Worm (Caenorhabditis elegans) whole organism, late embryonic: ENCODE measurements around the gene syd-2.

ENCODE experiments used
- C38D4.7 ChIP-seq: fragments of 200-800 bp; sonication (Bioruptor generic); optimal IDR thresholded peaks from 2 replicates; lab custom pipeline; 2018; ENCODE audit warnings: mild to moderate bottlenecking, missing genetic modification characterization, moderate library complexity, missing compliant biosample characterization
- F13H6.1 ChIP-seq: sonication (generic microtip); optimal IDR thresholded peaks from 2 replicates; lab custom pipeline; 2016; ENCODE audit warnings: missing genetic modification characterization, missing compliant biosample characterization
- K09A11.1 ChIP-seq: sonication (generic microtip); optimal IDR thresholded peaks from 2 replicates; lab custom pipeline; 2017; ENCODE audit warnings: antibody characterized with exemption, mild to moderate bottlenecking, missing genetic modification characterization, missing compliant biosample characterization; ENCODE audit not compliant: insufficient read depth
- ama-1 ChIP-seq: fragments of 150-350 bp; optimal IDR thresholded peaks from 2 replicates; lab custom pipeline; 2014
- ceh-14 ChIP-seq: sonication (generic microtip); optimal IDR thresholded peaks from 2 replicates; lab custom pipeline; 2016; ENCODE audit warnings: missing genotype, missing genetic modification characterization, missing compliant biosample characterization
- ceh-22 ChIP-seq: sonication (generic microtip); optimal IDR thresholded peaks from 2 replicates; lab custom pipeline; 2017; ENCODE audit warnings: missing biosample characterization, missing genetic modification characterization
- ceh-24 ChIP-seq: sonication (generic microtip); optimal IDR thresholded peaks from 2 replicates; lab custom pipeline; 2016; ENCODE audit warnings: mild to moderate bottlenecking, missing genetic modification characterization, missing compliant biosample characterization
- ceh-30 ChIP-seq: fragments of 150-350 bp; optimal IDR thresholded peaks from 2 replicates; lab custom pipeline; 2014; ENCODE audit warnings: missing biosample characterization, missing genetic modification characterization
- ceh-34 ChIP-seq: sonication (generic microtip); optimal IDR thresholded peaks from 2 replicates; lab custom pipeline; 2016; ENCODE audit warnings: mild to moderate bottlenecking, missing genetic modification characterization, missing compliant biosample characterization
- ceh-45 ChIP-seq: fragments of 200-800 bp; sonication (Bioruptor generic); IDR thresholded peaks from 2 replicates; pipeline ENCODE4 v1.3.6; 2022; ENCODE audit warnings: missing genetic modification reagents, missing genetic modification characterization, missing compliant biosample characterization
- ceh-48 ChIP-seq: sonication (generic microtip); optimal IDR thresholded peaks from 2 replicates; lab custom pipeline; 2016; ENCODE audit warnings: missing genetic modification characterization, inconsistent platforms, missing compliant biosample characterization
- ceh-6 ChIP-seq: fragments of 200-800 bp; sonication (Bioruptor generic); optimal IDR thresholded peaks from 2 replicates; lab custom pipeline; 2018; ENCODE audit warnings: mild to moderate bottlenecking, missing genetic modification characterization, missing compliant biosample characterization
- ceh-9 ChIP-seq: sonication (generic microtip); optimal IDR thresholded peaks from 2 replicates; lab custom pipeline; 2016; ENCODE audit warnings: mild to moderate bottlenecking, missing genetic modification characterization, inconsistent platforms, missing compliant biosample characterization
- che-1 ChIP-seq: sonication (generic microtip); optimal IDR thresholded peaks from 2 replicates; lab custom pipeline; 2016; ENCODE audit warnings: mild to moderate bottlenecking, missing genetic modification characterization, missing compliant biosample characterization
- dmd-4 ChIP-seq: sonication (generic microtip); optimal IDR thresholded peaks from 2 replicates; lab custom pipeline; 2016; ENCODE audit warnings: borderline replicate concordance, missing genetic modification characterization, missing compliant biosample characterization
- dve-1 ChIP-seq: sonication (generic microtip); optimal IDR thresholded peaks from 2 replicates; lab custom pipeline; 2017; ENCODE audit warnings: antibody characterized with exemption, mild to moderate bottlenecking, missing genetic modification characterization, missing compliant biosample characterization
- elt-2 ChIP-seq: sonication (generic microtip); optimal IDR thresholded peaks from 2 replicates; lab custom pipeline; 2016; ENCODE audit warnings: missing genetic modification reagents, missing genetic modification characterization, missing compliant biosample characterization
- elt-4 ChIP-seq: sonication (generic microtip); optimal IDR thresholded peaks from 2 replicates; lab custom pipeline; 2016; ENCODE audit warnings: missing genetic modification characterization, missing compliant biosample characterization
- eyg-1 ChIP-seq: sonication (generic microtip); optimal IDR thresholded peaks from 2 replicates; lab custom pipeline; 2016; ENCODE audit warnings: missing genotype, missing genetic modification characterization, missing compliant biosample characterization
- fax-1 ChIP-seq: sonication (generic microtip); optimal IDR thresholded peaks from 2 replicates; lab custom pipeline; 2016; ENCODE audit warnings: missing genotype, missing genetic modification characterization, missing compliant biosample characterization
- fkh-10 ChIP-seq: fragments of 150-350 bp; optimal IDR thresholded peaks from 2 replicates; lab custom pipeline; 2014; ENCODE audit warnings: missing biosample characterization, missing genetic modification reagents, missing genetic modification characterization
- fkh-6 ChIP-seq: sonication (generic microtip); optimal IDR thresholded peaks from 2 replicates; lab custom pipeline; 2016; ENCODE audit warnings: missing genetic modification characterization, missing compliant biosample characterization
- gmeb-2 ChIP-seq: sonication (generic microtip); optimal IDR thresholded peaks from 2 replicates; lab custom pipeline; 2016; ENCODE audit warnings: missing genetic modification characterization, inconsistent platforms, missing compliant biosample characterization
- hlh-13 ChIP-seq: fragments of 200-800 bp; sonication (Bioruptor generic); optimal IDR thresholded peaks from 2 replicates; lab custom pipeline; 2018; ENCODE audit warnings: mild to moderate bottlenecking, missing genetic modification characterization, missing compliant biosample characterization
- hlh-15 ChIP-seq: sonication (generic microtip); optimal IDR thresholded peaks from 2 replicates; lab custom pipeline; 2016; ENCODE audit warnings: missing genetic modification characterization, missing compliant biosample characterization
- hlh-30 ChIP-seq: sonication (generic microtip); optimal IDR thresholded peaks from 2 replicates; lab custom pipeline; 2017; ENCODE audit warnings: antibody characterized with exemption, missing genetic modification characterization, missing compliant biosample characterization; ENCODE audit not compliant: insufficient read depth
- hlh-6 ChIP-seq: sonication (generic microtip); optimal IDR thresholded peaks from 2 replicates; lab custom pipeline; 2016; ENCODE audit warnings: missing genotype, missing genetic modification characterization, missing compliant biosample characterization
- hlh-8 ChIP-seq: sonication (generic microtip); optimal IDR thresholded peaks from 2 replicates; lab custom pipeline; 2016; ENCODE audit warnings: missing genotype, missing genetic modification characterization, missing compliant biosample characterization
- lim-6 ChIP-seq: sonication (generic microtip); optimal IDR thresholded peaks from 2 replicates; lab custom pipeline; 2016; ENCODE audit warnings: missing genetic modification characterization, missing compliant biosample characterization
- madf-2 ChIP-seq: sonication (generic microtip); optimal IDR thresholded peaks from 2 replicates; lab custom pipeline; 2017; ENCODE audit warnings: missing genetic modification characterization, missing compliant biosample characterization
- mec-3 ChIP-seq: sonication (generic microtip); optimal IDR thresholded peaks from 2 replicates; lab custom pipeline; 2016; ENCODE audit warnings: borderline replicate concordance, missing genetic modification characterization, missing compliant biosample characterization
- nfya-1 ChIP-seq: sonication (generic microtip); optimal IDR thresholded peaks from 2 replicates; lab custom pipeline; 2017; ENCODE audit warnings: missing genetic modification characterization, mild to moderate bottlenecking, missing compliant biosample characterization, antibody characterized with exemption, moderate library complexity
- nhr-11 ChIP-seq: fragments of 150-350 bp; optimal IDR thresholded peaks from 2 replicates; lab custom pipeline; 2014; ENCODE audit warnings: missing biosample characterization, missing genetic modification characterization
- npax-4 ChIP-seq: sonication (generic microtip); optimal IDR thresholded peaks from 2 replicates; lab custom pipeline; 2016; ENCODE audit warnings: missing genetic modification characterization, missing compliant biosample characterization
- pag-3 ChIP-seq: sonication (generic microtip); optimal IDR thresholded peaks from 2 replicates; lab custom pipeline; 2016; ENCODE audit warnings: missing compliant biosample characterization, missing genetic modification characterization, borderline replicate concordance
- pha-2 ChIP-seq: sonication (generic microtip); optimal IDR thresholded peaks from 2 replicates; lab custom pipeline; 2017; ENCODE audit warnings: mild to moderate bottlenecking, missing genetic modification characterization, missing compliant biosample characterization
- pha-4 ChIP-seq: fragments of 150-350 bp; optimal IDR thresholded peaks from 2 replicates; lab custom pipeline; 2018; ENCODE audit warnings: missing biosample characterization, missing genetic modification reagents, missing genetic modification characterization
- pqm-1 ChIP-seq: sonication (generic microtip); optimal IDR thresholded peaks from 2 replicates; lab custom pipeline; 2016; ENCODE audit warnings: missing genetic modification characterization, missing compliant biosample characterization
- pros-1 ChIP-seq: fragments of 150-350 bp; optimal IDR thresholded peaks from 2 replicates; lab custom pipeline; 2014; ENCODE audit warnings: missing biosample characterization, missing genetic modification reagents, missing genetic modification characterization
- sox-2 ChIP-seq: fragments of 200-800 bp; sonication (Bioruptor generic); IDR thresholded peaks from 2 replicates; pipeline ENCODE4 v1.3.6; 2022; ENCODE audit warnings: missing genetic modification reagents, missing genetic modification characterization, missing compliant biosample characterization
- syd-9 ChIP-seq: sonication (generic microtip); optimal IDR thresholded peaks from 2 replicates; lab custom pipeline; 2016; ENCODE audit warnings: mild to moderate bottlenecking, missing genetic modification characterization, moderate library complexity, missing compliant biosample characterization
- ttx-3 ChIP-seq: sonication (generic microtip); optimal IDR thresholded peaks from 2 replicates; lab custom pipeline; 2016; ENCODE audit warnings: missing genetic modification reagents, missing genetic modification characterization, missing compliant biosample characterization
- unc-42 ChIP-seq: sonication (generic microtip); optimal IDR thresholded peaks from 2 replicates; lab custom pipeline; 2016; ENCODE audit warnings: missing genotype, missing genetic modification characterization, missing compliant biosample characterization
- unc-86 ChIP-seq: sonication (generic microtip); optimal IDR thresholded peaks from 2 replicates; lab custom pipeline; 2016; ENCODE audit warnings: missing genetic modification characterization, missing compliant biosample characterization
- zip-5 ChIP-seq: sonication (generic microtip); optimal IDR thresholded peaks from 2 replicates; lab custom pipeline; 2016; ENCODE audit warnings: missing genetic modification characterization, missing compliant biosample characterization

The syd-2 gene

DNA sequence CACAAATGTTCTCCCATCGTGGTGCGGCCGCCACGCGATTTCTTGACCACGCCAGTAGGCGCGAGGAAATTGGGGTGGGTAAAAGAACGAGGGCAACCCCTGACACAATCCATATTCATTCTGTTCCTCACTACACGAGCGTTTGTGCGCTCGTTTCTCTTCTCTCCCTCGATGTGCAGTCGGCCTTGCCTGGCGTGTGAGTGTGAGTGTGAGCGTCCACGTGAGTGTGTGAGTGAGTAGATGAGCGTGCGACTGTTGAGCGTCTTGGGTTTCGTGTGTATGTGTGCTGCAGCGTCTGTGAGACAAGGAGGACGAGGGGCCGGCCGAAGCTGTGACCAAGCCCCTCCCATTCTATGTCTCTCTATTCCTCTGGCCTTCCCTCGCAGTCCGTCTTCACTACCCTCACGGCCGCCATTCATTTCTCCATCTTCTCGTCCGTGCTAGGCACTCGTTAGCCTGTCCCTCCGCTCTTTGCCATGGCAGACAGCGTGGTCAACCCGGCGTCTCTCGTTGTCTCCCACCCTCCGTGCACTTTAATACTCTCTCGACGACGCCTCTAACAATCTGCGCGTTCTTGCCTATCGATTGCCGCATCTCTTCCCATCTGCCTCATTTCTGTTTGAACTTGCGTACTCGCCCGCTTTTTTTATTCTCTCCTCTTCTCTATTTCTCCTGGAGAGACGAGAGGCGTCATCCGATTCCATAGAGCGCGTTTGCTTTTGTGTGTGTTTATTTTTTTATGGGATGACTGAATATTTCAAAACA, 13.5 kb upstream of the syd-2 start (continued):
- TF ChIP-seq ceh-48 (tag; lab: Kevin White, UChicago) (peak; percentile 96), elt-2 (tag; lab: Kevin White, UChicago) (peak; percentile 65), unc-86 (tag; lab: Kevin White, UChicago) (peak; percentile 7), sox-2 (peak; percentile 2; the same call in 1 of the 2 replicates), hlh-15 (tag; lab: Kevin White, UChicago) (no peak), pqm-1 (tag; lab: Kevin White, UChicago) (peak; percentile 60), ceh-30 (tag; lab: Kevin White, UChicago) (peak; percentile 79), elt-4 (tag; lab: Kevin White, UChicago) (no peak), hlh-30 (tag; lab: Kevin White, UChicago) (peak; percentile 96), dmd-4 (tag; lab: Kevin White, UChicago) (no peak), ceh-45 (no peak), hlh-6 (tag; lab: Kevin White, UChicago) (peak; percentile 80), eyg-1 (tag; lab: Kevin White, UChicago) (peak; percentile 63), gmeb-2 (no peak), nhr-11 (tag; lab: Kevin White, UChicago) (no peak), ttx-3 (tag; lab: Kevin White, UChicago) (peak; percentile 65), fkh-10 (peak; percentile 30), pag-3 (tag; lab: Kevin White, UChicago) (no peak), nfya-1 (tag; lab: Kevin White, UChicago) (peak; percentile 85), pha-2 (tag; lab: Kevin White, UChicago) (no peak), lim-6 (tag; lab: Kevin White, UChicago) (peak; percentile 4), dve-1 (peak; percentile 50), ama-1 (lab: Kevin White, UChicago) (no peak), pros-1 (tag; lab: Kevin White, UChicago) (peak; percentile 99), ceh-9 (tag; lab: Kevin White, UChicago) (no peak), hlh-8 (tag; lab: Kevin White, UChicago) (peak; percentile 59), syd-9 (peak; percentile 85), mec-3 (peak; percentile 36), ceh-22 (tag; lab: Kevin White, UChicago) (peak; percentile 49), pha-4 (tag; lab: Kevin White, UChicago) (no peak), fax-1 (peak; percentile 35), npax-4 (tag; lab: Kevin White, UChicago) (peak; percentile 16), ceh-34 (tag; lab: Kevin White, UChicago) (peak; percentile 99)

ce11 chrX:10566775-10567174, 11.7 kb upstream of the syd-2 start:
- TF ChIP-seq unc-42 (tag; lab: Kevin White, UChicago) (peak; percentile 72), fkh-6 (tag; lab: Kevin White, UChicago) (no peak)

DNA sequence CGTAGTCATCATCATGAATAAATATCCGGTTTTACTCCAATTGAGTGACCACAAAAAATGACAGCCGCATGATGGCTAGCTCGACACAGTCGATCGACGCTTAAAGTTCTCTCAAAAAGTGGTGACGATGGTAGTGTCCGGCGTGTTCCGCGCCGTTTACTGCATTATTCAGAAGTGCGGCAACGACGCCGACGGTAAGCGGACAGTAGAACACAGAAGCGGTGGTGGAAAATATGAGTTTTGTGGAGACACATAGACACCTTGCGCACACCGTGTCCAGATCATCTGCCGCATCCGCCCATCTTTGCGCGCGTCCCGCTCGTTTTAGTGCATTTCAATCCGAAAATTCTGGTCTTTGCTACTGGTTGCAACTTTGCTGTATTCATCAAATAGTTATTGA, 4.2 kb upstream of the syd-2 start, which contains the start of gene F59F5.7:
Gene F59F5.7, plus strand, starts transcription at position 301 of the 400 bp plus-strand sequence.
- TF ChIP-seq ceh-14, result no peak

DNA sequence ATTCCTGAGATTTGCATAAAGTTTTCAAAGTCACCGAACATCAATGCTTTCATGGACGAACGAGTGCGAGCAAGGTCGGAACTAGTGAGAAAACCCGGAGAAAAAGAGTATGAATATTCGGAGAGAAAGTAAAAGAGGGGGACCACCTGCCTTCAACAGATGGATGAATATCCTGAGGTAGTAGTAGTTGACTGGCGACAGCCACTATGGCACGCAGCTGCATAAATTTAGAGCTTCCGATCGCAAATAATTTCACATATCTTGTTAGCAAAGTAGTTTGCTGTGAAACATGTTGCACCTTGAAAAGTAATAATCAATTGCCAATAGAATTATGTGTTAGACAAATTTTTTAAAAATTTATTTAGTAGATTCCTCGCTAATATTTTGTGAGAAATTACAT, 1.7 kb upstream of the syd-2 start:
- TF ChIP-seq pag-3 (tag; lab: Kevin White, UChicago), result no peak
- no peak for TF ChIP-seq fkh-6 (tag; lab: Kevin White, UChicago)
- TF ChIP-seq hlh-13, result no peak
- no peak for TF ChIP-seq che-1 (tag; lab: Kevin White, UChicago)
- no peak for TF ChIP-seq hlh-30 (tag; lab: Kevin White, UChicago)
- TF ChIP-seq syd-9, result no peak
- no peak for TF ChIP-seq ceh-6 (GFP tag; lab: Kevin White, UChicago)
- TF ChIP-seq F13H6.1 (tag; lab: Kevin White, UChicago), result no peak
- no peak for TF ChIP-seq K09A11.1
- TF ChIP-seq hlh-15 (tag; lab: Kevin White, UChicago), result no peak
- TF ChIP-seq ceh-24 (tag; lab: Kevin White, UChicago), result no peak
- no peak for TF ChIP-seq pqm-1 (tag; lab: Kevin White, UChicago)
- no peak for TF ChIP-seq madf-2 (tag; lab: Kevin White, UChicago)
- no peak for TF ChIP-seq zip-5
- no peak for TF ChIP-seq elt-4 (tag; lab: Kevin White, UChicago)
- TF ChIP-seq C38D4.7 (GFP tag; lab: Kevin White, UChicago), result no peak
